Fruit fly (Drosophila melanogaster) whole organism, embryonic: Measurements from ENCODE around the gene Polr1F.

ENCODE experiments used
- Asciz ChIP-seq: fragments of 200-800 bp; sonication (Bioruptor generic); optimal IDR thresholded peaks from 2 replicates; lab custom pipeline; 2017; ENCODE audit warnings: missing biosample characterization, mild to moderate bottlenecking, missing genetic modification characterization, missing genetic modification reagents
- B-H2 ChIP-seq: fragments of 200-800 bp; sonication (Bioruptor generic); optimal IDR thresholded peaks from 2 replicates; lab custom pipeline; 2018; ENCODE audit warnings: missing biosample characterization, mild to moderate bottlenecking, missing genetic modification characterization
- Bgb ChIP-seq: fragments of 200-800 bp; sonication (Bioruptor generic); IDR thresholded peaks from 2 replicates; pipeline ENCODE4 v1.3.6; 2022; ENCODE audit warnings: missing biosample characterization, missing genetic modification characterization; ENCODE audit not compliant: partially characterized antibody
- CG12391 ChIP-seq: fragments of 200-800 bp; sonication (Bioruptor generic); optimal IDR thresholded peaks from 3 replicates; lab custom pipeline; 2018; ENCODE audit warnings: missing biosample characterization, mild to moderate bottlenecking, missing genetic modification characterization, moderate library complexity
- CG13296 ChIP-seq: fragments of 200-800 bp; sonication (Bioruptor generic); optimal IDR thresholded peaks from 3 replicates; lab custom pipeline; 2018; ENCODE audit warnings: missing biosample characterization, mild to moderate bottlenecking, missing genetic modification characterization
- CG15514 ChIP-seq: fragments of 200-800 bp; sonication (Bioruptor generic); optimal IDR thresholded peaks from 3 replicates; lab custom pipeline; 2017; ENCODE audit warnings: missing biosample characterization, missing genetic modification characterization, mild to moderate bottlenecking, moderate library complexity, missing genetic modification reagents
- CG16815 ChIP-seq: fragments of 200-800 bp; sonication (Bioruptor generic); optimal IDR thresholded peaks from 3 replicates; lab custom pipeline; 2017; ENCODE audit warnings: missing biosample characterization, mild to moderate bottlenecking, missing genetic modification characterization
- CG17361 ChIP-seq: fragments of 200-800 bp; sonication (Bioruptor generic); IDR thresholded peaks from 3 replicates; pipeline ENCODE4 v1.3.6; 2022; ENCODE audit warnings: missing biosample characterization, missing genetic modification characterization
- CG17385 ChIP-seq: fragments of 200-800 bp; sonication (Bioruptor generic); optimal IDR thresholded peaks from 3 replicates; lab custom pipeline; 2018; ENCODE audit warnings: missing biosample characterization, mild to moderate bottlenecking, missing genetic modification characterization
- CG17829 ChIP-seq: fragments of 200-800 bp; optimal IDR thresholded peaks from 2 replicates; lab custom pipeline; 2019; ENCODE audit warnings: missing biosample characterization, mild to moderate bottlenecking, missing genetic modification characterization, moderate library complexity
- CG2875 ChIP-seq: fragments of 200-800 bp; sonication (Bioruptor generic); optimal IDR thresholded peaks from 2 replicates; lab custom pipeline; 2017; ENCODE audit warnings: missing biosample characterization, mild to moderate bottlenecking, missing genetic modification characterization, missing genetic modification reagents
- CG33213 ChIP-seq: fragments of 200-800 bp; sonication (Bioruptor generic); optimal IDR thresholded peaks from 3 replicates; lab custom pipeline; 2016; ENCODE audit warnings: missing biosample characterization, missing genetic modification characterization
- CG34224 ChIP-seq: fragments of 200-800 bp; sonication (Bioruptor generic); IDR thresholded peaks from 3 replicates; pipeline ENCODE4 v1.3.6; 2022; ENCODE audit warnings: missing biosample characterization, missing genetic modification characterization; ENCODE audit not compliant: partially characterized antibody
- CG4707 ChIP-seq: fragments of 200-800 bp; sonication (Bioruptor generic); optimal IDR thresholded peaks from 2 replicates; lab custom pipeline; 2018; ENCODE audit warnings: missing biosample characterization, mild to moderate bottlenecking, missing genetic modification characterization, moderate library complexity
- CG6854 ChIP-seq: fragments of 200-800 bp; sonication (Bioruptor generic); optimal IDR thresholded peaks from 3 replicates; lab custom pipeline; 2017; ENCODE audit warnings: missing biosample characterization, mild to moderate bottlenecking, missing genetic modification characterization
- CG8924 ChIP-seq: fragments of 200-800 bp; optimal IDR thresholded peaks from 3 replicates; lab custom pipeline; 2019; ENCODE audit warnings: missing biosample characterization, mild to moderate bottlenecking, missing genetic modification characterization, moderate library complexity
- CG9609 ChIP-seq: fragments of 200-800 bp; sonication (Bioruptor generic); optimal IDR thresholded peaks from 3 replicates; lab custom pipeline; 2016; ENCODE audit warnings: missing biosample characterization, missing genetic modification characterization
- Dip3 ChIP-seq: fragments of 200-800 bp; sonication (Bioruptor generic); optimal IDR thresholded peaks from 3 replicates; lab custom pipeline; 2016; ENCODE audit warnings: missing biosample characterization, missing genetic modification characterization
- Doc3 ChIP-seq: fragments of 200-800 bp; sonication (Bioruptor generic); IDR thresholded peaks from 3 replicates; pipeline ENCODE4 v1.3.6; 2022; ENCODE audit warnings: missing biosample characterization, missing genetic modification characterization; ENCODE audit not compliant: partially characterized antibody
- Dp ChIP-seq: fragments of 200-800 bp; sonication (Bioruptor generic); optimal IDR thresholded peaks from 2 replicates; lab custom pipeline; 2018; ENCODE audit warnings: missing biosample characterization, mild to moderate bottlenecking, missing genetic modification characterization, moderate library complexity
- Dref ChIP-seq: fragments of 200-800 bp; sonication (Bioruptor generic); IDR thresholded peaks from 2 replicates; pipeline ENCODE4 v1.3.6; 2022; ENCODE audit warnings: missing biosample characterization, missing genetic modification characterization
- E2f2 ChIP-seq: fragments of 200-800 bp; sonication (Bioruptor generic); IDR thresholded peaks from 2 replicates; pipeline ENCODE4 v1.3.6; 2022; ENCODE audit warnings: missing biosample characterization, missing genetic modification characterization
- Fer1 ChIP-seq: fragments of 200-800 bp; sonication (Bioruptor generic); optimal IDR thresholded peaks from 2 replicates; lab custom pipeline; 2017; ENCODE audit warnings: missing biosample characterization, mild to moderate bottlenecking, missing genetic modification characterization
- Fer2 ChIP-seq: fragments of 200-800 bp; sonication (Bioruptor generic); optimal IDR thresholded peaks from 2 replicates; lab custom pipeline; 2018; ENCODE audit warnings: missing biosample characterization, mild to moderate bottlenecking, missing genetic modification characterization, moderate library complexity
- HmgZ ChIP-seq: fragments of 200-800 bp; sonication (Bioruptor generic); optimal IDR thresholded peaks from 2 replicates; lab custom pipeline; 2018; ENCODE audit warnings: missing biosample characterization, mild to moderate bottlenecking, missing genetic modification characterization
- Jarid2 ChIP-seq: fragments of 200-800 bp; sonication (Bioruptor generic); optimal IDR thresholded peaks from 3 replicates; lab custom pipeline; 2017; ENCODE audit warnings: mild to moderate bottlenecking, missing biosample characterization, missing genetic modification reagents, missing genetic modification characterization
- Opbp ChIP-seq: fragments of 200-800 bp; sonication (Bioruptor generic); IDR thresholded peaks from 3 replicates; pipeline ENCODE4 v1.3.6; 2022; ENCODE audit warnings: missing biosample characterization, missing genetic modification characterization; ENCODE audit not compliant: partially characterized antibody
- Sry-β ChIP-seq: fragments of 200-800 bp; sonication (Bioruptor generic); optimal IDR thresholded peaks from 2 replicates; lab custom pipeline; 2018; ENCODE audit warnings: missing biosample characterization, mild to moderate bottlenecking, missing genetic modification characterization, moderate library complexity
- Sry-δ ChIP-seq: fragments of 200-800 bp; sonication (Bioruptor generic); optimal IDR thresholded peaks from 2 replicates; lab custom pipeline; 2016; ENCODE audit warnings: missing biosample characterization, missing genetic modification characterization
- YL-1 ChIP-seq: fragments of 200-800 bp; sonication (Bioruptor generic); optimal IDR thresholded peaks from 3 replicates; lab custom pipeline; 2017; ENCODE audit warnings: missing biosample characterization, mild to moderate bottlenecking, missing genetic modification characterization
- amos ChIP-seq: fragments of 200-800 bp; sonication (Bioruptor generic); IDR thresholded peaks from 2 replicates; pipeline ENCODE4 v1.3.6; 2022; ENCODE audit warnings: missing biosample characterization, missing genetic modification characterization; ENCODE audit not compliant: partially characterized antibody
- chinmo ChIP-seq: fragments of 200-800 bp; sonication (Bioruptor generic); IDR thresholded peaks from 4 replicates; pipeline ENCODE4 v1.3.6; 2022; ENCODE audit warnings: missing biosample characterization, missing genetic modification characterization; ENCODE audit not compliant: partially characterized antibody
- ci ChIP-seq: fragments of 200-800 bp; sonication (Bioruptor generic); IDR thresholded peaks from 3 replicates; pipeline ENCODE4 v1.3.6; 2022; ENCODE audit warnings: missing biosample characterization, missing genetic modification characterization
- dimm ChIP-seq: fragments of 200-800 bp; sonication (Bioruptor generic); IDR thresholded peaks from 2 replicates; pipeline ENCODE4 v1.3.6; 2022; ENCODE audit warnings: missing biosample characterization, missing genetic modification characterization
- exex ChIP-seq: fragments of 200-800 bp; sonication (Bioruptor generic); optimal IDR thresholded peaks from 4 replicates; lab custom pipeline; 2018; ENCODE audit warnings: missing biosample characterization, mild to moderate bottlenecking, missing genetic modification characterization, moderate library complexity
- gt ChIP-seq: fragments of 200-800 bp; sonication (Bioruptor generic); IDR thresholded peaks from 2 replicates; pipeline ENCODE4 v1.3.6; 2022; ENCODE audit warnings: missing biosample characterization, missing genetic modification characterization
- ind ChIP-seq: fragments of 200-800 bp; sonication (Bioruptor generic); optimal IDR thresholded peaks from 3 replicates; lab custom pipeline; 2016; ENCODE audit warnings: missing biosample characterization, missing genetic modification characterization
- inv ChIP-seq: fragments of 200-800 bp; sonication (Bioruptor generic); IDR thresholded peaks from 2 replicates; pipeline ENCODE4 v1.3.6; 2022; ENCODE audit warnings: missing biosample characterization, missing genetic modification characterization; ENCODE audit not compliant: partially characterized antibody
- knrl ChIP-seq: fragments of 200-800 bp; sonication (Bioruptor generic); IDR thresholded peaks from 3 replicates; pipeline ENCODE4 v1.3.6; 2022; ENCODE audit warnings: missing biosample characterization, missing genetic modification characterization; ENCODE audit not compliant: partially characterized antibody
- maf-S ChIP-seq: fragments of 200-800 bp; sonication (Bioruptor generic); optimal IDR thresholded peaks from 2 replicates; lab custom pipeline; 2016; ENCODE audit warnings: missing biosample characterization, missing genetic modification characterization
- nerfin-1 ChIP-seq: fragments of 200-800 bp; sonication (Bioruptor generic); optimal IDR thresholded peaks from 3 replicates; lab custom pipeline; 2019; ENCODE audit warnings: missing biosample characterization, mild to moderate bottlenecking, missing genetic modification characterization, moderate library complexity
- oc ChIP-seq: fragments of 200-800 bp; sonication (Bioruptor generic); optimal IDR thresholded peaks from 2 replicates; lab custom pipeline; 2018; ENCODE audit warnings: missing biosample characterization, mild to moderate bottlenecking, missing genetic modification characterization, moderate library complexity
- pfk ChIP-seq: fragments of 200-800 bp; sonication (Bioruptor generic); optimal IDR thresholded peaks from 2 replicates; lab custom pipeline; 2018; ENCODE audit warnings: missing biosample characterization, mild to moderate bottlenecking, missing genetic modification characterization, moderate library complexity
- scrt ChIP-seq: fragments of 200-800 bp; sonication (Bioruptor generic); optimal IDR thresholded peaks from 2 replicates; lab custom pipeline; 2018; ENCODE audit warnings: missing biosample characterization, mild to moderate bottlenecking, missing genetic modification characterization, moderate library complexity
- slbo ChIP-seq: fragments of 200-800 bp; sonication (Bioruptor generic); IDR thresholded peaks from 2 replicates; pipeline ENCODE4 v1.3.6; 2022; ENCODE audit warnings: missing biosample characterization, missing genetic modification characterization
- so ChIP-seq: fragments of 200-800 bp; sonication (Bioruptor generic); IDR thresholded peaks from 3 replicates; pipeline ENCODE4 v1.3.6; 2022; ENCODE audit warnings: missing biosample characterization, missing genetic modification characterization
- stwl ChIP-seq: fragments of 200-800 bp; sonication (Bioruptor generic); optimal IDR thresholded peaks from 3 replicates; lab custom pipeline; 2018; ENCODE audit warnings: missing biosample characterization, mild to moderate bottlenecking, missing genetic modification characterization, moderate library complexity
- trem ChIP-seq: fragments of 200-800 bp; optimal IDR thresholded peaks from 3 replicates; lab custom pipeline; 2019; ENCODE audit warnings: missing biosample characterization, mild to moderate bottlenecking, missing genetic modification characterization, moderate library complexity
- trh ChIP-seq: fragments of 200-800 bp; sonication (Bioruptor generic); optimal IDR thresholded peaks from 2 replicates; lab custom pipeline; 2016; ENCODE audit warnings: missing biosample characterization, missing genetic modification characterization

The Polr1F gene

dm6 chr2L:6948540-6948942, 40.9 kb upstream of the Polr1F start, which contains the start of gene ihog (continued):
- TF ChIP-seq HmgZ (tag; lab: Kevin White, UChicago) = peak; percentile 13
- TF ChIP-seq CG17361 = 0 out of 3 replicates have a peak, but pooled peaks have one; percentile 27
- TF ChIP-seq CG17829 = peak; percentile 12
- TF ChIP-seq Sry-δ (GFP tag; lab: Kevin White, UChicago) = peak; percentile 3
- TF ChIP-seq Bgb = peak; percentile 59
- TF ChIP-seq knrl (GFP tag; lab: Robert Waterston, UW) = peak; percentile 66; the same call in 2 of the 3 replicates
- TF ChIP-seq Dp (GFP tag; lab: Kevin White, UChicago) = peak; percentile 23
- TF ChIP-seq CG4707 (GFP tag; lab: Kevin White, UChicago) = peak; percentile 87
- TF ChIP-seq Doc3 (GFP tag; lab: Robert Waterston, UW) = peak; percentile 55; the same call in 2 of the 3 replicates
- peak; percentile 72 for TF ChIP-seq Sry-β (GFP tag; lab: Kevin White, UChicago)
- no peak for TF ChIP-seq gt
- peak; percentile 22 for TF ChIP-seq B-H2 (GFP tag; lab: Kevin White, UChicago)
- TF ChIP-seq trem = peak; percentile 32
- TF ChIP-seq CG33213 = no peak
- TF ChIP-seq CG13296 (GFP tag; lab: Kevin White, UChicago) = peak; percentile 24
- no peak for TF ChIP-seq trh (GFP tag; lab: Kevin White, UChicago)
- no peak for TF ChIP-seq oc (tag; lab: Kevin White, UChicago)
- no peak for TF ChIP-seq CG9609 (GFP tag; lab: Kevin White, UChicago)
- TF ChIP-seq Dref (GFP tag; lab: Robert Waterston, UW) = peak; percentile 7; the same call in 1 of the 2 replicates
- TF ChIP-seq inv (GFP tag; lab: Robert Waterston, UW) = peak; percentile 39; the same call in 1 of the 2 replicates
- TF ChIP-seq amos (GFP tag; lab: Robert Waterston, UW) = peak; percentile 72
- no peak for TF ChIP-seq CG16815 (GFP tag; lab: Kevin White, UChicago)
- peak; percentile 21 for TF ChIP-seq stwl (tag; lab: Kevin White, UChicago)
- no peak for TF ChIP-seq ind (GFP tag; lab: Kevin White, UChicago)
- TF ChIP-seq CG6854 (GFP tag; lab: Kevin White, UChicago) = peak; percentile 7
- peak; percentile 6 for TF ChIP-seq CG17385 (GFP tag; lab: Kevin White, UChicago)
- peak; percentile 99 for TF ChIP-seq chinmo (GFP tag; lab: Robert Waterston, UW)
- TF ChIP-seq E2f2 (GFP tag; lab: Robert Waterston, UW) = peak; percentile 36; the same call in 1 of the 2 replicates
- TF ChIP-seq maf-S (GFP tag; lab: Kevin White, UChicago) = no peak
- TF ChIP-seq Dip3 (GFP tag; lab: Kevin White, UChicago) = no peak
- peak; percentile 52; the same call in 2 of the 3 replicates for TF ChIP-seq CG34224
- TF ChIP-seq CG2875 = no peak
- peak; percentile 19 for TF ChIP-seq nerfin-1 (tag; lab: Kevin White, UChicago)
- no peak for TF ChIP-seq Jarid2 (GFP tag; lab: Kevin White, UChicago)
- TF ChIP-seq YL-1 (GFP tag; lab: Kevin White, UChicago) = peak; percentile 60
- no peak for TF ChIP-seq Asciz (GFP tag; lab: Kevin White, UChicago)
- TF ChIP-seq Fer2 (tag; lab: Kevin White, UChicago) = no peak
- no peak for TF ChIP-seq exex (tag; lab: Kevin White, UChicago)
- peak; percentile 61 for TF ChIP-seq CG8924 (tag; lab: Kevin White, UChicago)
- TF ChIP-seq so (GFP tag; lab: Robert Waterston, UW) = no peak; the same call in 2 of the 3 replicates
- TF ChIP-seq scrt = peak; percentile 62
- no peak for TF ChIP-seq dimm (GFP tag; lab: Robert Waterston, UW)
- peak; percentile 81 for TF ChIP-seq pfk (GFP tag; lab: Kevin White, UChicago)
- TF ChIP-seq CG15514 = peak; percentile 100
- 0 out of 2 replicates have a peak, but pooled peaks have one; percentile 13 for TF ChIP-seq slbo (GFP tag; lab: Robert Waterston, UW)
- peak; percentile 39; the same call in 1 of the 3 replicates for TF ChIP-seq ci (GFP tag; lab: Robert Waterston, UW)
- peak; percentile 32 for TF ChIP-seq CG12391
- TF ChIP-seq Opbp = peak; percentile 67
- TF ChIP-seq Fer1 (GFP tag; lab: Kevin White, UChicago) = peak; percentile 34
